Worm (Caenorhabditis elegans) whole organism, dauer: Measurements from ENCODE around the gene msra-1.

Source experiments
- unc-62 ChIP-seq: sonication (generic microtip); optimal IDR thresholded peaks from 2 replicates; lab custom pipeline; 2017; ENCODE audit warnings: missing biosample characterization, missing genetic modification reagents, missing genetic modification characterization

msra-1 gene

DNA sequence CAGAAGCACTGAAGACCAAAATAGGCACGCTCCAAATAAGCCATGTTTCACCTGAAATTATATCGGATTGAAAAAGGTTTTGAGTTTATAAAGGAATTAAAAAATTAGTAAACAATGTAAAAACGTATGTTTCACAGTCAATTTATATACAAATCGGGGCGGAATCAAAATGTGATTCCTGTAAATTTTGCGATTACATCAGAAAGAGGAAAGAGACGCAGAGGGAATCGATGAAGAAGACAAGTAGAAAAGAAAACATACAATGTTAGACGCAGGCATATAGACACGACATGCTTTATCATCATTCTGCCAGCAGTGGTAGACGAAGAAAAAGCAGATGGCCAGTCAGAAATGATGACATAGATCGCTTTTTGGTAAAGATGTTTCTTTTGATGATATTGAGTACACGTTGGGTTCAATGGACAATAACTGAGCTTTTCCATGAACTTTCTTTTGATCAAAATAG lies at the start of gene msra-1:
TSS of gene msra-1 (minus strand) at position 51 of the 466 bp plus-strand sequence.
- TF ChIP-seq unc-62 (GFP tag; lab: Kevin White, UChicago), result no peak

DNA sequence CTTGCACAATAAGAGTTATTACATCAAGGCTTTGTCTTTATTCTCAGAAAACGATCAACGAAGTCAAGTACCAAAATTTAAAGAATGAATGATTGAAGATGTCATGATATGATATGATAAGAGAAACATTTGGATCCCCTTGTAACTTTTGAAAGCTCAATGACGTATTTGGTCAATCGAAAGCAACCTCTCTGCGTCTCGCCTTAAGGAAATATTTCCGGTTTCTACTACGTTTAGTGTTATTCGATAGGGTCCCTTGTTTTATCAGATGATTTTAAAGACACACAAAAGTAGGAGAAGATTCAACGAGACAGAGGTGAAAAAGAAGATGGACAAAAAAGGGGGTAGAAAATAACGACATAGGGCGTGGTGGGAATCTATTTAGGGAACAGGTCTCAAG lies 49.4 kb upstream of the msra-1 start:
- TF ChIP-seq unc-62 (GFP tag; lab: Kevin White, UChicago), result no peak

DNA sequence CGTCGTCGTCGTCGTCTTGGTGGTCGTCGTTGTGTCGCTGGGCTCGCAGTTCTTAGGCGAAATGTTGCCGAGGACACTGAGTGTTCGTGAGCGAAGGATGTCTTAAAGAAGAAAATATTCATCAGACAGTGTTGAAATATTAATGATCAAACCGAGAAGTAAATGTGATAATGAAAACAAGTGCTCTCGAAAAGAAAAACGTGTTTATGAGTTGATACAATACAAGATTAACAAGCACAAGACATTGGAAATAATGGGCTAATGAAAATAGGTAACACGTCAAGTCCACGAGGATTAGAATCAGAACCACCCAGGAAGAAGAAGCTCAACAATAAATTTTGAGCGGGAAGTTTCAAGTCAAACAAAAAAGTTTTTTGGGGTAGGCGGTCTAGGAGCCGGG lies 48.1 kb upstream of the msra-1 start, which contains the start of gene K02A2.5:
TSS of gene K02A2.5 (minus strand) at position 101 of the 400 bp plus-strand sequence.
- no peak for TF ChIP-seq unc-62 (GFP tag; lab: Kevin White, UChicago)

DNA sequence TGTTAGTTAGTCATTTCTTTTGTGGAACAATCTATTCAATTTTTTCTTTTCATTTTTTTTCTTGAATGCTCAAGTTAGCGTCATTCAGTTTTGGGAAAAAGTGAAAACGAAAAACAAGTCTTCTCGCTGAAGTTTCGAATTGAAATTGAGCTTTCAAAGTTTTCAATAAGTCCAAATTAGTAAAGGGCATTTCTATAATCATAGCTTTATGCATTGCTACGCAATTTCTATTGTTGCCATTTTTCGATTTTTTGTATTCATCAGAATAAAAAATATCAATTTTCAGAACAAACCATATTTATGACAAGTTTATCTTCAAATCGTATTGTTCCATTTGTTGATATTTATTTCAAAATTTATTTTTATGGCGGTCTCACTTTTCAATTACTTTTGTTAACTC lies 44.4 kb upstream of the msra-1 start, which contains the start of gene srd-55:
TSS of gene srd-55 (plus strand) at position 301 of the 400 bp plus-strand sequence.
- no peak for TF ChIP-seq unc-62 (GFP tag; lab: Kevin White, UChicago)

- no peak for TF ChIP-seq unc-62 (GFP tag; lab: Kevin White, UChicago)
Measured at ce11 chrII:7406438-7406837, 42.6 kb upstream of the msra-1 start.

DNA sequence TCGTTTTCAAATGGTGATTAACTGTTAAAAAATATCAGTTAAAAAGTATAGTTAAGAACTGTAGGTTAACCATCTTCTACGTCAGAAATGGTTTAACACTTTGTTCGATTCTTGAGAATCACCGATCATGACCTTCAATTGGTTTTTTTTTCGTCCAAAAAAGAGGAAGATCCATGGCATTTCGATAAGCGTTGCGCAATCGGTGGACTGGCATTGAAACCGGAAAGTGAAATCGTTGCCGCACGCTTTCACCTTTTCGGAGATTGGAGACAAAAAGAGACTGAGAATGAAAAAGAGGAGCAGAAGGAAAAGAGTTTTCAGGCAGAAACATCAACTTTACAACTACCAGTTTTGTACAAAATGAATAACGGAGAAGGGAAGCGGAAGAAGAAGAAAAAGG lies 41.4 kb upstream of the msra-1 start:
- TF ChIP-seq unc-62 (GFP tag; lab: Kevin White, UChicago), result no peak

ce11 chrII:7404001-7404400 lies 40.2 kb upstream of the msra-1 start:
- no peak for TF ChIP-seq unc-62 (GFP tag; lab: Kevin White, UChicago)

- no peak for TF ChIP-seq unc-62 (GFP tag; lab: Kevin White, UChicago)
Measured at ce11 chrII:7402625-7403024, 38.8 kb upstream of the msra-1 start, which contains the start of gene nas-7. nas-7 (minus strand) TSS chrII:7402725.

DNA sequence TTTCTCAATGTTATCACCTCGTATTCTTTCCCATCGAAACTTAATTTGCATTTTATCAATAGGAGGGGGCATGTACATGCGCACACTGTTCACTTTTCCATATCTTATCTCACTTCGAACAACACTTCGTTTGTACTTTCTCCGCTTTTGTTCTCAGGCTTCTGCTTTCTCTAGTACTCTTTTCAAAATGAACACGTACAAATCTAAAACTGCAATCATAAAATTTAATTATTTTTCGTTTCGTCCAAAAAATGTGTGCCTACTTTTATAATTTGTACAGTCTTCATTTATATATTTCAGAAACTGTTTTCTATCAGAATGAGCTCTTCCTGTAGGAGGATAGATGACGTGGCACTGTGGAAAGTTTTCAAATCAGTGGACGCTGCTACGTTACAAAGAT lies 34.9 kb upstream of the msra-1 start, which contains the start of gene C07D10.1:
TSS of gene C07D10.1 (plus strand) at position 301 of the 400 bp plus-strand sequence.
- no peak for TF ChIP-seq unc-62 (GFP tag; lab: Kevin White, UChicago)

DNA sequence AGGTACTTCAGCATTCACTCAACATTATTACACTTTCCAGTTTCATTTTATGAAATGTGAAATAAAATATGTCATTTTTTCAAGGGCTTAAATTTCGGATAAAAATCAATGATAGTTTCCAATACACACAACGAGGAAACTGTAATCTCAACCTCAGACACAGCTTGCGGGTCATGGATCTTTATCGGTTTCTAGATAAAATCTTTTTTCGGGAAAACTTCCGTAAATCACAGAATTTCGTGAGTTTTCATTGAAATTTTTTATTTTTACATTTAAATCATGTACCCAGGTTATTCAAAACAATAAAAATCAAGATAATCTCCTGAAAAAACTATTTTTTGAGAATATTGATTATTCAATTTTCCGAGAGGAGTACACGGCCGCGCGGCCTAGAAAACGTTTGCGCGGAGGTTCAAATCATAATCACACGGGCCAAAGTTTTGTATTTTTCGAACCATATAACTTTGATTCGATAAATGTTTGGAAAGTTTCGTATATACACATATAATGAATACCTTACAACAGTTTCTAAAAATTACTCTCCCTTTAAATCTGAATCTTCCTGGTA lies 33.5 kb upstream of the msra-1 start:
- no peak for TF ChIP-seq unc-62 (GFP tag; lab: Kevin White, UChicago)

- TF ChIP-seq unc-62 (GFP tag; lab: Kevin White, UChicago), result no peak
Measured at ce11 chrII:7396081-7396480, 32.2 kb upstream of the msra-1 start.

DNA sequence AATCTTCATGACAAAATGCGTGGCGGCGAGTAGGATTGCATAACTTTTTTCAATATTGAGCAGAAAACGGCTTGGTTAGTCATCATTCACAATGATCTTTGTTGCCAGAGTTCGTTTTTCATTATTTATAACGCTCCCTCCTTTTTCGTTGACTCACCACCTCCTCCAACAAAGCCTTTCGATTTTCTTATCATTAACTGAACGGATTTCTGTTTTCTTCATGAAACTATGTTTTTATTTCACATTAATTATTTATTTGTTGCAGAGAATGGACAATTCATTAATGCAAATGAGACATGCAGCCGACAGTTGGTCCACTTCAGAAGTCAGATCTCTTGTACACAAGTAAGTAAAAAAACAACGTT lies 30.8 kb upstream of the msra-1 start, which contains the start of gene bath-44:
TSS of gene bath-44 (plus strand) at position 266 of the 365 bp plus-strand sequence.
- no peak for TF ChIP-seq unc-62 (GFP tag; lab: Kevin White, UChicago)

DNA sequence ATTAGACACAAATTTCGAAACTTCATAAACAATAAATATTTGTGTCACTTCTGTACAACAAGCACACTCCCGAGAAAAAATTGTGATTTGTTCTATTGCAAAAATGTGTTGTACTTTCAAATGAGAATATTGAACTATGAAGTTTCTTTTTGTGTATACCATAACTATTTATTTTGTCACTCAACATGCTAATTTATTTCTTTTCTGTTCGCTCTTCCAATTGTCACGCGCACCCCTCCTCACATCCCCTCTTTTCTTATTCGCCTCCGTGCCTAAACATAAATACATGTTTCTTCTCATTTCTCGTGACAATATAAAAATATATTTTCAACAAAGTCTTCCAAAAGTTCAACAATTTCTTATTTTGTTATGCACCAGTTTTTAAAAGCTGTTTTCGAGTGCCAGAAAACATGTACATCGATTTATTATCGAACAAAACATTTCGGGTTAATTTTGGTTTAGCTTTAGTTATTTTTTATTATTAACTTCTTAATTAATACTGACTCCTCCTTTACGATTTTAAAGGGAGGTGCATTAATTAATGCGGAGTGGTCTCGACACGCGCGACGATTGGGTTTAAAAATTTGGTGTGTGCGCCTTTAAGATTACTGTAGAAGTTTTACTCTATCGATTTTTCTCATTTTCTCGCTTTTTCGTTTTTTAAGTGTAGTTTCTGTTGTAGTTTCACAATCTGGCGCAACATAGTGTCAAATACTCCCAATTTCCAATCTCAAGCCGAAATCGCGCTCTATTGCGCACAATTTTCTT lies 30.3 kb upstream of the msra-1 start:
- TF ChIP-seq unc-62 (GFP tag; lab: Kevin White, UChicago), result no peak

- TF ChIP-seq unc-62 (GFP tag; lab: Kevin White, UChicago), result no peak
Measured at ce11 chrII:7393393-7393792, 29.6 kb upstream of the msra-1 start.

- TF ChIP-seq unc-62 (GFP tag; lab: Kevin White, UChicago), result no peak
Measured at ce11 chrII:7392052-7392694, 28.3 kb upstream of the msra-1 start.

ce11 chrII:7390335-7390734 lies 26.5 kb upstream of the msra-1 start:
- TF ChIP-seq unc-62 (GFP tag; lab: Kevin White, UChicago), result no peak
